Fruit fly (Drosophila melanogaster) whole organism, embryonic: ENCODE data around the gene Tim17b1.

Experiments used
- ATbp ChIP-seq: fragments of 200-800 bp; sonication (Bioruptor generic); optimal IDR thresholded peaks from 2 replicates; lab custom pipeline; 2017; ENCODE audit warnings: missing biosample characterization, mild to moderate bottlenecking, missing genetic modification characterization, missing genetic modification reagents
- Adf1 ChIP-seq: fragments of 200-800 bp; sonication (Bioruptor generic); IDR thresholded peaks from 2 replicates; pipeline ENCODE4 v1.3.6; 2022; ENCODE audit warnings: missing biosample characterization, missing genetic modification characterization
- CG10979 ChIP-seq: fragments of 200-800 bp; sonication (Bioruptor generic); optimal IDR thresholded peaks from 2 replicates; lab custom pipeline; 2018; ENCODE audit warnings: missing biosample characterization, mild to moderate bottlenecking, missing genetic modification characterization, moderate library complexity
- CG12391 ChIP-seq: fragments of 200-800 bp; sonication (Bioruptor generic); optimal IDR thresholded peaks from 3 replicates; lab custom pipeline; 2018; ENCODE audit warnings: missing biosample characterization, mild to moderate bottlenecking, missing genetic modification characterization, moderate library complexity
- CG12744 ChIP-seq: fragments of 200-800 bp; sonication (Bioruptor generic); optimal IDR thresholded peaks from 2 replicates; lab custom pipeline; 2016; ENCODE audit warnings: missing biosample characterization, missing genetic modification characterization
- CG14860 ChIP-seq: fragments of 200-800 bp; sonication (Bioruptor generic); IDR thresholded peaks from 3 replicates; pipeline ENCODE4 v1.3.6; 2022; ENCODE audit warnings: missing biosample characterization, missing genetic modification characterization; ENCODE audit not compliant: partially characterized antibody
- CG16813 ChIP-seq: fragments of 200-800 bp; sonication (Bioruptor generic); IDR thresholded peaks from 3 replicates; pipeline ENCODE4 v1.3.6; 2022; ENCODE audit warnings: missing biosample characterization, missing genetic modification characterization; ENCODE audit not compliant: partially characterized antibody
- CG16815 ChIP-seq: fragments of 200-800 bp; sonication (Bioruptor generic); optimal IDR thresholded peaks from 3 replicates; lab custom pipeline; 2017; ENCODE audit warnings: missing biosample characterization, mild to moderate bottlenecking, missing genetic modification characterization
- CG16863 ChIP-seq: fragments of 200-800 bp; sonication (Bioruptor generic); optimal IDR thresholded peaks from 3 replicates; lab custom pipeline; 2016; ENCODE audit warnings: missing biosample characterization, missing genetic modification characterization
- CG17359 ChIP-seq: fragments of 200-800 bp; sonication (Bioruptor generic); optimal IDR thresholded peaks from 3 replicates; lab custom pipeline; 2018; ENCODE audit warnings: missing biosample characterization, mild to moderate bottlenecking, missing genetic modification characterization, moderate library complexity
- CG18011 ChIP-seq: fragments of 200-800 bp; sonication (Bioruptor generic); optimal IDR thresholded peaks from 2 replicates; lab custom pipeline; 2017; ENCODE audit warnings: missing biosample characterization, missing genetic modification characterization, mild to moderate bottlenecking, moderate library complexity, missing genotype
- CG18619 ChIP-seq: fragments of 200-800 bp; sonication (Bioruptor generic); optimal IDR thresholded peaks from 3 replicates; lab custom pipeline; 2017; ENCODE audit warnings: missing biosample characterization, mild to moderate bottlenecking, missing genetic modification characterization
- CG33557 ChIP-seq: fragments of 200-800 bp; sonication (Bioruptor generic); optimal IDR thresholded peaks from 2 replicates; lab custom pipeline; 2019; ENCODE audit warnings: missing biosample characterization, mild to moderate bottlenecking, missing genetic modification characterization, moderate library complexity
- CG4730 ChIP-seq: fragments of 200-800 bp; sonication (Bioruptor generic); IDR thresholded peaks from 2 replicates; pipeline ENCODE4 v1.3.6; 2022; ENCODE audit warnings: missing biosample characterization, missing genetic modification characterization
- CG7357 ChIP-seq: fragments of 200-800 bp; sonication (Bioruptor generic); IDR thresholded peaks from 3 replicates; pipeline ENCODE4 v1.3.6; 2022; ENCODE audit warnings: missing biosample characterization, missing genetic modification characterization
- CG7372 ChIP-seq: fragments of 200-800 bp; sonication (Bioruptor generic); IDR thresholded peaks from 2 replicates; pipeline ENCODE4 v1.3.6; 2022; ENCODE audit warnings: missing biosample characterization, missing genetic modification characterization
- CG9727 ChIP-seq: fragments of 200-800 bp; sonication (Bioruptor generic); optimal IDR thresholded peaks from 3 replicates; lab custom pipeline; 2017; ENCODE audit warnings: missing biosample characterization, mild to moderate bottlenecking, missing genetic modification characterization
- D19A ChIP-seq: fragments of 200-800 bp; optimal IDR thresholded peaks from 3 replicates; lab custom pipeline; 2019; ENCODE audit warnings: missing biosample characterization, mild to moderate bottlenecking, missing genetic modification characterization, moderate library complexity
- Doc3 ChIP-seq: fragments of 200-800 bp; sonication (Bioruptor generic); IDR thresholded peaks from 3 replicates; pipeline ENCODE4 v1.3.6; 2022; ENCODE audit warnings: missing biosample characterization, missing genetic modification characterization; ENCODE audit not compliant: partially characterized antibody
- Drgx ChIP-seq: fragments of 200-800 bp; sonication (Bioruptor generic); IDR thresholded peaks from 2 replicates; pipeline ENCODE4 v1.3.6; 2022; ENCODE audit warnings: missing biosample characterization, missing genetic modification characterization
- Fer3 ChIP-seq: fragments of 200-800 bp; sonication (Bioruptor generic); optimal IDR thresholded peaks from 2 replicates; lab custom pipeline; 2018; ENCODE audit warnings: missing biosample characterization, mild to moderate bottlenecking, missing genetic modification characterization, moderate library complexity
- Gsc ChIP-seq: fragments of 200-800 bp; sonication (Bioruptor generic); IDR thresholded peaks from 2 replicates; pipeline ENCODE4 v1.3.6; 2022; ENCODE audit warnings: missing biosample characterization, missing genetic modification characterization
- Hand ChIP-seq: fragments of 200-800 bp; sonication (Bioruptor generic); optimal IDR thresholded peaks from 2 replicates; lab custom pipeline; 2017; ENCODE audit warnings: mild to moderate bottlenecking, missing biosample characterization, missing genetic modification reagents, missing genetic modification characterization
- HmgZ ChIP-seq: fragments of 200-800 bp; sonication (Bioruptor generic); optimal IDR thresholded peaks from 2 replicates; lab custom pipeline; 2018; ENCODE audit warnings: missing biosample characterization, mild to moderate bottlenecking, missing genetic modification characterization
- NK7.1 ChIP-seq: fragments of 200-800 bp; sonication (Bioruptor generic); optimal IDR thresholded peaks from 3 replicates; lab custom pipeline; 2016; ENCODE audit warnings: missing biosample characterization, missing genetic modification characterization
- Nf-YB ChIP-seq: fragments of 200-800 bp; sonication (Bioruptor generic); optimal IDR thresholded peaks from 3 replicates; lab custom pipeline; 2019; ENCODE audit warnings: missing biosample characterization, mild to moderate bottlenecking, missing genetic modification characterization, moderate library complexity
- Sin3A ChIP-seq: fragments of >200 bp; optimal IDR thresholded peaks from 2 replicates; lab custom pipeline; 2018
- Sry-β ChIP-seq: fragments of 200-800 bp; sonication (Bioruptor generic); optimal IDR thresholded peaks from 2 replicates; lab custom pipeline; 2018; ENCODE audit warnings: missing biosample characterization, mild to moderate bottlenecking, missing genetic modification characterization, moderate library complexity
- Sry-δ ChIP-seq: fragments of 200-800 bp; sonication (Bioruptor generic); optimal IDR thresholded peaks from 2 replicates; lab custom pipeline; 2016; ENCODE audit warnings: missing biosample characterization, missing genetic modification characterization
- TFAM ChIP-seq: fragments of 200-800 bp; sonication (Bioruptor generic); optimal IDR thresholded peaks from 2 replicates; lab custom pipeline; 2017; ENCODE audit warnings: missing biosample characterization, missing genetic modification characterization, inconsistent platforms
- chinmo ChIP-seq: fragments of 200-800 bp; sonication (Bioruptor generic); IDR thresholded peaks from 4 replicates; pipeline ENCODE4 v1.3.6; 2022; ENCODE audit warnings: missing biosample characterization, missing genetic modification characterization; ENCODE audit not compliant: partially characterized antibody
- chm ChIP-seq: fragments of 200-800 bp; sonication (Bioruptor generic); IDR thresholded peaks from 2 replicates; pipeline ENCODE4 v1.3.6; 2022; ENCODE audit warnings: missing biosample characterization, missing genetic modification characterization
- chn ChIP-seq: fragments of 200-800 bp; sonication (Bioruptor generic); optimal IDR thresholded peaks from 2 replicates; lab custom pipeline; 2016; ENCODE audit warnings: missing biosample characterization, missing genetic modification characterization
- ci ChIP-seq: fragments of 200-800 bp; sonication (Bioruptor generic); IDR thresholded peaks from 3 replicates; pipeline ENCODE4 v1.3.6; 2022; ENCODE audit warnings: missing biosample characterization, missing genetic modification characterization
- crol ChIP-seq: fragments of 200-800 bp; sonication (Bioruptor generic); IDR thresholded peaks from 2 replicates; pipeline ENCODE4 v1.3.6; 2022; ENCODE audit warnings: missing biosample characterization, missing genetic modification characterization
- gem ChIP-seq: fragments of 200-800 bp; sonication (Bioruptor generic); optimal IDR thresholded peaks from 2 replicates; lab custom pipeline; 2019; ENCODE audit warnings: missing biosample characterization, mild to moderate bottlenecking, missing genetic modification characterization, moderate library complexity
- h ChIP-seq: fragments of >200 bp; optimal IDR thresholded peaks from 2 replicates; lab custom pipeline; 2017
- ken ChIP-seq: fragments of 200-800 bp; sonication (Bioruptor generic); IDR thresholded peaks from 3 replicates; pipeline ENCODE4 v1.3.6; 2022; ENCODE audit warnings: missing biosample characterization, missing genetic modification characterization
- lilli ChIP-seq: fragments of 200-800 bp; sonication (Bioruptor generic); optimal IDR thresholded peaks from 3 replicates; lab custom pipeline; 2016; ENCODE audit warnings: missing biosample characterization, missing genetic modification characterization
- maf-S ChIP-seq: fragments of 200-800 bp; sonication (Bioruptor generic); optimal IDR thresholded peaks from 2 replicates; lab custom pipeline; 2016; ENCODE audit warnings: missing biosample characterization, missing genetic modification characterization
- mld ChIP-seq: fragments of 200-800 bp; sonication (Bioruptor generic); IDR thresholded peaks from 3 replicates; pipeline ENCODE4 v1.3.6; 2022; ENCODE audit warnings: missing biosample characterization, missing genetic modification characterization; ENCODE audit not compliant: partially characterized antibody
- nerfin-2 ChIP-seq: fragments of 200-800 bp; sonication (Bioruptor generic); IDR thresholded peaks from 2 replicates; pipeline ENCODE4 v1.3.6; 2022; ENCODE audit warnings: missing biosample characterization, missing genetic modification characterization; ENCODE audit not compliant: partially characterized antibody
- prd ChIP-seq, 3 experiments: fragments of >200 bp in 2 of 3; fragments of 200-800 bp in 1 of 3; sonication (Bioruptor generic) in 1 of 3; optimal IDR thresholded peaks in 2 of 3; IDR thresholded peaks in 1 of 3; 2 replicates in 2 of 3; 3 replicates in 1 of 3; pipeline versions ENCODE4 v1.3.6 to Lab custom; 2017 to 2022; ENCODE audit warnings: missing biosample characterization in 1 of 3, missing genetic modification characterization in 1 of 3
- row ChIP-seq: fragments of 200-800 bp; sonication (Bioruptor generic); IDR thresholded peaks from 3 replicates; pipeline ENCODE4 v1.3.6; 2022; ENCODE audit warnings: missing biosample characterization, missing genetic modification characterization
- shn ChIP-seq: fragments of 200-800 bp; sonication (Bioruptor generic); optimal IDR thresholded peaks from 3 replicates; lab custom pipeline; 2016; ENCODE audit warnings: missing biosample characterization, missing genetic modification characterization
- sisA ChIP-seq: fragments of 200-800 bp; sonication (Bioruptor generic); IDR thresholded peaks from 2 replicates; pipeline ENCODE4 v1.3.6; 2022; ENCODE audit warnings: missing biosample characterization, missing genetic modification characterization
- sqz ChIP-seq: fragments of 200-800 bp; sonication (Bioruptor generic); optimal IDR thresholded peaks from 3 replicates; lab custom pipeline; 2018; ENCODE audit warnings: missing biosample characterization, mild to moderate bottlenecking, missing genetic modification characterization
- zen ChIP-seq: fragments of 200-800 bp; sonication (Bioruptor generic); optimal IDR thresholded peaks from 3 replicates; lab custom pipeline; 2018; ENCODE audit warnings: missing biosample characterization, mild to moderate bottlenecking, missing genetic modification characterization, moderate library complexity

The Tim17b1 gene

DNA sequence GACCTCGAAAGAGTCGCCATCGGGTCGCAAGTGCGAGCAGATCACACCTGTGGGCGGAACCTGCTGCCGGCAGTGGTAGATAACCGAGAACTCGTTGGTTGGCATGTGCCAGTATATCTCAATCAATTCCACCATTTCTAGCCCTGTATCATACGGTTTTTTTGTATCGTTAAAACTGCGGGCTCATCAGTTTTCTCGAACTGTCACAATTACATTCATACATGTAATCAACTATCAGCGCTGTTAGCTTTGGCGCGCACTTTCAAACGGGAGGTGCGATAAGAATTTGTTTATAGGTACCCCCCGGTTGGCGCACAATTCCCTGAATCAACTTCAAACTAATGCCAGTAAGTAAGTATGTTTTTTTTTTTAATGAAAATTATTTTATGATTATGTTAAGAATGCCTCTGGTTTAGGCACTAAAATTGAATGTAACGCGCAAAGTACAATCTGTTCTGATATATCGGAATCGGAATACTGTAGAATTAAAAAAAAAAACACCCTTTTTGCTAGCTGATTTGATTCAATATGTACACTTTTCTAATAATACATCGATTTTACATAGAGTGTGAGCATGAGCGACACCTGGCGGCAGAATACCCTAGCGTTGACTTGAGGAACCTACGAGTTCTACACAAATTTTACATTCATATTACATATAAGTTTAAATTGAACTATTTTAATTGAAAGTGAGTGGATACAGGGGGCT, 1.2 kb upstream of the Tim17b1 start (continued):
- TF ChIP-seq Fer3 (tag; lab: Kevin White, UChicago): peak; percentile 34
- TF ChIP-seq ci: peak; percentile 63; the same call in 2 of the 3 replicates
- TF ChIP-seq Sry-δ (GFP tag; lab: Kevin White, UChicago): peak; percentile 27
- TF ChIP-seq Drgx (GFP tag; lab: Robert Waterston, UW): 0 out of 2 replicates have a peak, but pooled peaks have one; percentile 5
- peak; percentile 67 for TF ChIP-seq CG16813 (GFP tag; lab: Robert Waterston, UW)
- peak; percentile 30 for TF ChIP-seq CG16815 (GFP tag; lab: Kevin White, UChicago)
- no peak for TF ChIP-seq CG12744 (GFP tag; lab: Kevin White, UChicago)
- TF ChIP-seq Hand (GFP tag; lab: Kevin White, UChicago): no peak
- TF ChIP-seq Nf-YB (GFP tag; lab: Kevin White, UChicago): no peak
- TF ChIP-seq NK7.1 (GFP tag; lab: Kevin White, UChicago): no peak
- peak; percentile 25 for TF ChIP-seq CG9727 (GFP tag; lab: Kevin White, UChicago)
- peak; percentile 57 for TF ChIP-seq gem (tag; lab: Kevin White, UChicago)
- no peak for TF ChIP-seq Gsc (GFP tag; lab: Robert Waterston, UW)
- peak; percentile 64 for TF ChIP-seq maf-S (GFP tag; lab: Kevin White, UChicago)
- no peak for TF ChIP-seq h
- TF ChIP-seq chinmo (GFP tag; lab: Robert Waterston, UW): 0 out of 4 replicates have a peak, but pooled peaks have one; percentile 30
- TF ChIP-seq CG10979 (tag; lab: Kevin White, UChicago): peak; percentile 2
- no peak for TF ChIP-seq D19A (tag; lab: Kevin White, UChicago)
- TF ChIP-seq CG33557 (GFP tag; lab: Kevin White, UChicago): peak; percentile 40
- TF ChIP-seq mld (GFP tag; lab: Robert Waterston, UW): no peak
- peak; percentile 35; the same call in 1 of the 2 replicates for TF ChIP-seq Adf1 (GFP tag; lab: Robert Waterston, UW)
- peak; percentile 43 for TF ChIP-seq CG16863 (GFP tag; lab: Kevin White, UChicago)
- TF ChIP-seq CG4730 (GFP tag; lab: Robert Waterston, UW): no peak; the same call in 1 of the 2 replicates
- 0 out of 3 replicates have a peak, but pooled peaks have one; percentile 28 for TF ChIP-seq CG14860 (GFP tag; lab: Robert Waterston, UW)
- TF ChIP-seq nerfin-2: no peak
- TF ChIP-seq row (GFP tag; lab: Robert Waterston, UW): peak; percentile 57
- TF ChIP-seq prd (optimal IDR thresholded peaks at IDR 0.05; lab: Kevin White, UChicago): no peak
- peak; percentile 76 for TF ChIP-seq prd (GFP tag; IDR thresholded peaks at IDR 0.05; lab: Robert Waterston, UW)
- TF ChIP-seq TFAM (GFP tag; lab: Kevin White, UChicago): no peak
- 0 out of 2 replicates have a peak, but pooled peaks have one; percentile 20 for TF ChIP-seq crol (GFP tag; lab: Robert Waterston, UW)
- TF ChIP-seq CG18011 (GFP tag; lab: Kevin White, UChicago): no peak
- TF ChIP-seq shn (GFP tag; lab: Kevin White, UChicago): peak; percentile 38
- peak; percentile 62 for TF ChIP-seq CG17359 (tag; lab: Kevin White, UChicago)
- no peak for TF ChIP-seq ATbp (GFP tag; lab: Kevin White, UChicago)
- TF ChIP-seq CG7357 (GFP tag; lab: Robert Waterston, UW): 0 out of 3 replicates have a peak, but pooled peaks have one; percentile 6
- peak; percentile 62 for TF ChIP-seq lilli (GFP tag; lab: Kevin White, UChicago)
- TF ChIP-seq CG18619 (GFP tag; lab: Kevin White, UChicago): peak; percentile 54
- TF ChIP-seq chm (GFP tag; lab: Robert Waterston, UW): 0 out of 2 replicates have a peak, but pooled peaks have one; percentile 54
- TF ChIP-seq sqz (GFP tag; lab: Kevin White, UChicago): no peak
- peak; percentile 26 for TF ChIP-seq CG12391 (tag; lab: Kevin White, UChicago)
- TF ChIP-seq Sin3A (lab: Kevin White, UChicago): no peak
- peak; percentile 13; the same call in 1 of the 3 replicates for TF ChIP-seq ken (GFP tag; lab: Robert Waterston, UW)
- TF ChIP-seq Sry-β (GFP tag; lab: Kevin White, UChicago): no peak
- peak; percentile 70 for TF ChIP-seq HmgZ (tag; lab: Kevin White, UChicago)
- TF ChIP-seq Doc3 (GFP tag; lab: Robert Waterston, UW): no peak
- no peak for TF ChIP-seq zen (tag; lab: Kevin White, UChicago)
- peak; percentile 32; the same call in 1 of the 2 replicates for TF ChIP-seq CG7372 (GFP tag; lab: Robert Waterston, UW)
- TF ChIP-seq sisA (GFP tag; lab: Robert Waterston, UW): peak; percentile 82
- peak; percentile 44 for TF ChIP-seq chn (GFP tag; lab: Kevin White, UChicago)
